Worm (Caenorhabditis elegans): Measurements from ENCODE around the gene nlp-24.
A peak's percentile ranks its signal among the peaks of the same experiment; 100 is the strongest.

Gene nlp-24

ce11 chrV:11648435-11648834 lies 32.3 kb downstream of the nlp-24 start:
- TF ChIP-seq pha-4 (tag; optimal IDR thresholded peaks at IDR 0.05) (no peak), ceh-39 (tag; optimal IDR thresholded peaks at IDR 0.05) (no peak), lin-32 (GFP tag; optimal IDR thresholded peaks at IDR 0.05) (no peak), ceh-43 (GFP tag; optimal IDR thresholded peaks at IDR 0.05) (no peak), hlh-1 (tag; optimal IDR thresholded peaks at IDR 0.05) (no peak), ztf-11 (tag; optimal IDR thresholded peaks at IDR 0.05) (no peak), nhr-28 (tag; optimal IDR thresholded peaks at IDR 0.05) (no peak), snpc-4 (tag; optimal IDR thresholded peaks at IDR 0.05) (no peak), ceh-83 (GFP tag; optimal IDR thresholded peaks at IDR 0.05) (no peak)

- TF ChIP-seq elt-3 (tag; optimal IDR thresholded peaks at IDR 0.05) (no peak), snpc-4 (tag; optimal IDR thresholded peaks at IDR 0.05) (no peak), nhr-237 (tag; optimal IDR thresholded peaks at IDR 0.05) (no peak), lin-32 (GFP tag; optimal IDR thresholded peaks at IDR 0.05) (no peak), ceh-43 (GFP tag; optimal IDR thresholded peaks at IDR 0.05) (no peak), ces-1 (GFP tag; optimal IDR thresholded peaks at IDR 0.05) (no peak), M03D4.4 (tag; optimal IDR thresholded peaks at IDR 0.05) (no peak), blmp-1 (tag; optimal IDR thresholded peaks at IDR 0.05) (no peak), flh-1 (GFP tag; optimal IDR thresholded peaks at IDR 0.05) (no peak)
Observed at ce11 chrV:11649254-11649653, 33.1 kb downstream of the nlp-24 start.

- no peak for TF ChIP-seq lsy-2 (tag; optimal IDR thresholded peaks at IDR 0.05)
- no peak for TF ChIP-seq zip-8 (tag; optimal IDR thresholded peaks at IDR 0.05)
- no peak for TF ChIP-seq ztf-11 (tag; optimal IDR thresholded peaks at IDR 0.05)
- no peak for TF ChIP-seq nhr-237 (tag; optimal IDR thresholded peaks at IDR 0.05)
- no peak for TF ChIP-seq ceh-43 (GFP tag; optimal IDR thresholded peaks at IDR 0.05)
Observed at ce11 chrV:11650720-11651119, 34.5 kb downstream of the nlp-24 start, which contains the start of gene zip-10. zip-10 (minus strand) TSS chrV:11650762.

ce11 chrV:11653095-11653494 lies 36.9 kb downstream of the nlp-24 start:
- TF ChIP-seq nhr-2 (tag; optimal IDR thresholded peaks at IDR 0.05) (no peak), unc-120 (tag; optimal IDR thresholded peaks at IDR 0.05; ENCODE audit: poor library complexity, severe bottlenecking) (no peak), M03D4.4 (tag; optimal IDR thresholded peaks at IDR 0.05) (no peak), nhr-12 (tag; optimal IDR thresholded peaks at IDR 0.05) (no peak), nhr-76 (tag; optimal IDR thresholded peaks at IDR 0.05) (no peak), snpc-4 (tag; optimal IDR thresholded peaks at IDR 0.05) (no peak), tbx-8 (GFP tag; optimal IDR thresholded peaks at IDR 0.05) (no peak), nhr-28 (tag; optimal IDR thresholded peaks at IDR 0.05) (no peak), ces-1 (GFP tag; optimal IDR thresholded peaks at IDR 0.05) (no peak), ztf-11 (tag; optimal IDR thresholded peaks at IDR 0.05) (no peak), ham-2 (GFP tag; optimal IDR thresholded peaks at IDR 0.05) (no peak), sptf-1 (tag; optimal IDR thresholded peaks at IDR 0.05) (no peak), nhr-237 (tag; optimal IDR thresholded peaks at IDR 0.05) (no peak)

- TF ChIP-seq zip-8 (tag; optimal IDR thresholded peaks at IDR 0.05), result peak; percentile 95
- no peak for TF ChIP-seq bed-3 (GFP tag; optimal IDR thresholded peaks at IDR 0.05)
- TF ChIP-seq nhr-2 (tag; optimal IDR thresholded peaks at IDR 0.05), result peak; percentile 34
Observed at ce11 chrV:11656469-11656868, 40.3 kb downstream of the nlp-24 start.

- TF ChIP-seq sem-2 (GFP tag; optimal IDR thresholded peaks at IDR 0.05) (no peak), unc-62 (GFP tag; optimal IDR thresholded peaks at IDR 0.05) (no peak), hlh-1 (tag; optimal IDR thresholded peaks at IDR 0.05) (no peak), nhr-2 (tag; optimal IDR thresholded peaks at IDR 0.05) (peak; percentile 96), blmp-1 (tag; optimal IDR thresholded peaks at IDR 0.05) (no peak), ceh-39 (tag; optimal IDR thresholded peaks at IDR 0.05) (no peak), zip-8 (tag; optimal IDR thresholded peaks at IDR 0.05) (peak; percentile 87)
Observed at ce11 chrV:11660566-11660965, 44.4 kb downstream of the nlp-24 start.

ce11 chrV:11664875-11665384 lies 48.8 kb downstream of the nlp-24 start, which contains the start of gene ceh-27:
ceh-27 (minus strand) TSS chrV:11665102.
- TF ChIP-seq elt-1 (tag; optimal IDR thresholded peaks at IDR 0.05; ENCODE audit: borderline replicate concordance, insufficient read depth), result no peak
- TF ChIP-seq flh-1 (GFP tag; optimal IDR thresholded peaks at IDR 0.05), result no peak
- TF ChIP-seq ztf-11 (tag; optimal IDR thresholded peaks at IDR 0.05), result no peak
- TF ChIP-seq ces-1 (GFP tag; optimal IDR thresholded peaks at IDR 0.05), result no peak
- no peak for TF ChIP-seq mls-2 (tag; optimal IDR thresholded peaks at IDR 0.05)
- TF ChIP-seq lin-13 (tag; optimal IDR thresholded peaks at IDR 0.05), result no peak
- TF ChIP-seq nhr-76 (tag; optimal IDR thresholded peaks at IDR 0.05), result no peak
- no peak for TF ChIP-seq mab-5 (tag; optimal IDR thresholded peaks at IDR 0.05)
- TF ChIP-seq ceh-39 (tag; optimal IDR thresholded peaks at IDR 0.05), result no peak
- TF ChIP-seq snpc-4 (tag; optimal IDR thresholded peaks at IDR 0.05), result no peak
- no peak for TF ChIP-seq ham-2 (GFP tag; optimal IDR thresholded peaks at IDR 0.05)
- no peak for TF ChIP-seq bed-3 (GFP tag; optimal IDR thresholded peaks at IDR 0.05)
- TF ChIP-seq cnd-1 (tag; optimal IDR thresholded peaks at IDR 0.05), result no peak
- TF ChIP-seq ceh-83 (GFP tag; optimal IDR thresholded peaks at IDR 0.05), result no peak
- no peak for TF ChIP-seq elt-3 (tag; optimal IDR thresholded peaks at IDR 0.05)
- no peak for TF ChIP-seq blmp-1 (tag; optimal IDR thresholded peaks at IDR 0.05)
- TF ChIP-seq M03D4.4 (tag; optimal IDR thresholded peaks at IDR 0.05), result no peak
- no peak for TF ChIP-seq lsy-2 (tag; optimal IDR thresholded peaks at IDR 0.05)

Data from whole organism, mixed stage, embryonic.